Fruit fly (Drosophila melanogaster): Measurements from ENCODE around the gene CG15747.

The CG15747 gene

dm6 chrX:13331814-13332701, 6.1 kb upstream of the CG15747 start:
- no peak for TF ChIP-seq psq (optimal IDR thresholded peaks at IDR 0.05)
- no peak for TF ChIP-seq Sin3A (optimal IDR thresholded peaks at IDR 0.05)
- no peak for TF ChIP-seq insv (optimal IDR thresholded peaks at IDR 0.05)
- TF ChIP-seq h (optimal IDR thresholded peaks at IDR 0.05) = no peak
- TF ChIP-seq ttk (optimal IDR thresholded peaks at IDR 0.05) = no peak
- no peak for TF ChIP-seq Myc (optimal IDR thresholded peaks at IDR 0.05)

dm6 chrX:13332702-13333243, 5.3 kb upstream of the CG15747 start:
- TF ChIP-seq ttk (optimal IDR thresholded peaks at IDR 0.05) = no peak
- TF ChIP-seq insv (optimal IDR thresholded peaks at IDR 0.05) = no peak
- no peak for TF ChIP-seq Sin3A (optimal IDR thresholded peaks at IDR 0.05)
- no peak for TF ChIP-seq h (optimal IDR thresholded peaks at IDR 0.05)
- no peak for TF ChIP-seq psq (optimal IDR thresholded peaks at IDR 0.05)
- no peak for TF ChIP-seq Myc (optimal IDR thresholded peaks at IDR 0.05)

DNA sequence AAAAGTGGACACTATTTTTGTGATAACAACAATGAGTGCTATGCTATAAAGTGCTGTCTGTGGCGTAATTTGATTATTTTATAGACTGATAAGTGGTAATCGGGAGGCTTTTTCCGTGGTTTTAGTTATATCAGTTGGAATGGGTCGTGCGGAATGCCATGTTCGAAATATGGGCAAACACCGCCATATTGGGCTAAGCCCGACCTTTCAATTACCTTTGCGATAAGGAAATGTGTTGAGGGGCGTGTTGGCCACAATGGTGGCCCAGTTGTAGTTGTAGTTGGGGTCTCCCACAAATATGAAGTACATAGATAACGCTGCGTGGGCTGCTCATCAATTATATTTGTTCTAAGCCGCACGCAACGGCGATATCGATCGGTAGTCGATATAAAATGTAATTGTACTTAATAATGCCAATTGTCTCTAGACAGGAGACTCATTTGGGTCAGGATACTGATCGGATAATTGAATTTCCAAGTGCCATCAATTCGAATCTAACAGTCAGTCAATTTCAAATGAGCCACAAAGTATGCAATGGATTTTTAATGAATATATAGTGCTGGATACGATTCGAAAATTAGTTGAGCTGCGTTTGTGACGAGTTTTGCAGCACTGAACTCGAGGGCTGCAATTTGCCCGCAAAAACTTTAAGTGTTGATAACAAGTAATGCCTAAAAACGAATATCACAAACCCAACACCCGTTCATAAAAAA, 3.5 kb upstream of the CG15747 start:
- no peak for TF ChIP-seq Myc (optimal IDR thresholded peaks at IDR 0.05)
- TF ChIP-seq h (optimal IDR thresholded peaks at IDR 0.05) = no peak
- TF ChIP-seq insv (optimal IDR thresholded peaks at IDR 0.05) = no peak
- TF ChIP-seq ttk (optimal IDR thresholded peaks at IDR 0.05) = no peak
- TF ChIP-seq psq (optimal IDR thresholded peaks at IDR 0.05) = no peak
- TF ChIP-seq Sin3A (optimal IDR thresholded peaks at IDR 0.05) = no peak

DNA sequence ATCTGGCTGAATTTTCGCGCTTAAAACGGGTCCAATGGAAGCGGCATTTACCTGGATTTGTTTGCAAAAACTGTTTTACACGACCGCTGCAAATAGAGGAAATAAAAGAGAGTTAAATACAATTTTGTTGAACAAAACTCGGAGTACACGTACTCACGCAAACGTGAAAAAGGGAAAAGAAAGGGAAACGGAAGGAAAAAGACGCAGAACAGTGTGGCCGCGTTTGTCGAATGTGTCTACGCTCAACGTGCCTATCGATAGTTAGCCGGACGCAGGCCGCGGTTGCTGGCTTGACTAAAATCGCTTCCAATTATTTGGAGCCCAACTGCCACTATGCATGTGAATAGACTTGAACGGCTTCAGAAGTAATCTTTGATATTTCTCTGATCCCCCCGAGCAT, 664 bp upstream of the CG15747 start, which contains the start of gene RpS15Aa:
Gene RpS15Aa, minus strand, starts transcription at position 252 of the 400 bp plus-strand sequence.
- TF ChIP-seq ttk (optimal IDR thresholded peaks at IDR 0.05) = no peak
- TF ChIP-seq psq (optimal IDR thresholded peaks at IDR 0.05) = no peak
- no peak for TF ChIP-seq h (optimal IDR thresholded peaks at IDR 0.05)

dm6 chrX:13345327-13345726, 7.2 kb downstream of the CG15747 start:
- TF ChIP-seq insv (optimal IDR thresholded peaks at IDR 0.05) (no peak), ttk (optimal IDR thresholded peaks at IDR 0.05) (no peak), Sin3A (optimal IDR thresholded peaks at IDR 0.05) (no peak), h (optimal IDR thresholded peaks at IDR 0.05) (no peak), Myc (optimal IDR thresholded peaks at IDR 0.05) (no peak), psq (optimal IDR thresholded peaks at IDR 0.05) (no peak)

DNA sequence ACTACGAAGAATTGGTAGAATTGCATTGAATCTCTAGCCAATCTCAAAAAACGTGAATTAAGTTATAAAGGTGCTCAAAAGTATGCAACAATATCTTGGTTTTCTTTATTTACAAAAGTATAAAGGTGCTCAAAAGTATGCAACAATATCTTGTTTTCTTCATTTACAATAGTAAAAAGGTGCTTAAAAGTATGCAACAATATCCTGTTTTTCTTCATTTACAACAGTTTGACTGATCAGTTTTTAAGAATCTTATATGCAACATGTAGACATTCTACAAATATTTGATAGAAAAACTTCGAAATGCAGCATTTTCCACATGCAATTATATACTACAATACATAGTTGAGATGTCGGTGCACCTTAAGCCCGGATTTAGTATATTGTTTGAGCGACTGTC, 8.9 kb downstream of the CG15747 start:
- TF ChIP-seq ttk (optimal IDR thresholded peaks at IDR 0.05) (no peak), Myc (optimal IDR thresholded peaks at IDR 0.05) (no peak)

dm6 chrX:13358240-13358799, 20.2 kb downstream of the CG15747 start:
- no peak for TF ChIP-seq Sin3A (optimal IDR thresholded peaks at IDR 0.05)
- no peak for TF ChIP-seq insv (optimal IDR thresholded peaks at IDR 0.05)
- no peak for TF ChIP-seq h (optimal IDR thresholded peaks at IDR 0.05)
- no peak for TF ChIP-seq Myc (optimal IDR thresholded peaks at IDR 0.05)
- no peak for TF ChIP-seq ttk (optimal IDR thresholded peaks at IDR 0.05)
- TF ChIP-seq psq (optimal IDR thresholded peaks at IDR 0.05) = no peak

dm6 chrX:13358948-13359347, 20.8 kb downstream of the CG15747 start, which contains the start of gene Syt12:
Gene Syt12 (plus strand): TSS chrX:13359248.
- TF ChIP-seq h (optimal IDR thresholded peaks at IDR 0.05) (no peak), psq (optimal IDR thresholded peaks at IDR 0.05) (no peak), insv (optimal IDR thresholded peaks at IDR 0.05) (no peak), ttk (optimal IDR thresholded peaks at IDR 0.05) (no peak), Sin3A (optimal IDR thresholded peaks at IDR 0.05) (no peak), Myc (optimal IDR thresholded peaks at IDR 0.05) (no peak)

- TF ChIP-seq h (optimal IDR thresholded peaks at IDR 0.05) (no peak), psq (optimal IDR thresholded peaks at IDR 0.05) (no peak), Myc (optimal IDR thresholded peaks at IDR 0.05) (no peak)
These were observed 30.0 kb downstream of the CG15747 start, which contains the start of gene dmrt11E for dm6 chrX:13368149-13368548. Gene dmrt11E (plus strand): TSS chrX:13368191.

DNA sequence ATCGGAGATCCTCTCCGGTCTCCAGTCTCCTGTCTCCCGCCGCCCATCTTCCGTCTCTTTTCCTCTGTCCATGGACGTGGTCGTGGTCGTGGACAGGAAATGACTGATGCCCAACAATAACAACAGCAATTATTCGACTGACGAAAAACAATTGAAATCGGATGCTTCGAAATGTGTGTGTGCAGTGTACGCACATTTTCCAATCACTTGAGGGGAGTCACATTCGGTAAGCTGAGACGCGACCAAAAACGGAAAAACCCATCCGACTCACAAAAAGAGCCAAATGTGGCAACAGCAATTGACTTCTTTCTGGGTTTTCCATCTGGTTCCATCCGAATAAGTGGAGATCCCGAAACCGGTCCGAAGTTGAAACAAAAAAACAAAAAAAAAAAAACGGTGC, 31.3 kb downstream of the CG15747 start:
- no peak for TF ChIP-seq psq (optimal IDR thresholded peaks at IDR 0.05)
- no peak for TF ChIP-seq h (optimal IDR thresholded peaks at IDR 0.05)
- TF ChIP-seq insv (optimal IDR thresholded peaks at IDR 0.05) = no peak
- TF ChIP-seq Sin3A (optimal IDR thresholded peaks at IDR 0.05) = no peak
- TF ChIP-seq Myc (optimal IDR thresholded peaks at IDR 0.05) = no peak
- no peak for TF ChIP-seq ttk (optimal IDR thresholded peaks at IDR 0.05)

- no peak for TF ChIP-seq Myc (optimal IDR thresholded peaks at IDR 0.05)
- no peak for TF ChIP-seq h (optimal IDR thresholded peaks at IDR 0.05)
- TF ChIP-seq psq (optimal IDR thresholded peaks at IDR 0.05) = no peak
- no peak for TF ChIP-seq insv (optimal IDR thresholded peaks at IDR 0.05)
- no peak for TF ChIP-seq ttk (optimal IDR thresholded peaks at IDR 0.05)
- no peak for TF ChIP-seq Sin3A (optimal IDR thresholded peaks at IDR 0.05)
These were observed 32.2 kb downstream of the CG15747 start, which contains the start of gene CG1640 for dm6 chrX:13370306-13370705. Gene CG1640 (plus strand): TSS chrX:13370606.

Data from Kc167 (cell line).